Worm (Caenorhabditis elegans): ENCODE measurements around the gene eff-1.

DNA sequence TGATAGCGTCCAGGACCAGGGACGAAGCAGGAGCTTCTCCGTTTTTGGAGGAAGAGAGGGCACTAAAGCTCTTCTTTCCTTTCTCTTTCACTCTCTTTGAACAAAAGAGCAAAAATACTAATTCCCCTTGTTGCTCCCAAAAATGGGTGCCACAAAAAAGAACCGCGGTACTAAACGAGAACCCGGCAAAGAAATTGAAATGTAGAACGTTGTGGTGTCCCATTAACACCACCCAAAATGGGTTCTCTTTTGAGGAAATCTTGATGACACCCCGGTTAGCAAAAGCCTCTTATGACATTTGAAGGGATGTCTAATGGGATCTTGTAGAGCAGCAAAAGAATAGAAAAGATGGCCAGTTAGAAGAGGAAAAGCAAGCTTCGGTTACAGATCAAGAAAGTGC, 31.7 kb upstream of the eff-1 start:
- no peak for TF ChIP-seq nhr-28 (tag; optimal IDR thresholded peaks at IDR 0.05)
- TF ChIP-seq snpc-4 (tag; optimal IDR thresholded peaks at IDR 0.05) = no peak
- TF ChIP-seq daf-12 (tag; optimal IDR thresholded peaks at IDR 0.05) = no peak
- no peak for TF ChIP-seq elt-2 (tag; optimal IDR thresholded peaks at IDR 0.05)
- no peak for TF ChIP-seq lsy-12 (tag; optimal IDR thresholded peaks at IDR 0.05)
- TF ChIP-seq aly-2 (tag; optimal IDR thresholded peaks at IDR 0.05) = no peak
- no peak for TF ChIP-seq pha-4 (tag; optimal IDR thresholded peaks at IDR 0.05)
- TF ChIP-seq ama-1 (optimal IDR thresholded peaks at IDR 0.05) = no peak
- TF ChIP-seq ZK546.5 (tag; optimal IDR thresholded peaks at IDR 0.05) = no peak
